Worm (Caenorhabditis elegans): ENCODE measurements around the gene Y73F8A.32.

The Y73F8A.32 gene

DNA sequence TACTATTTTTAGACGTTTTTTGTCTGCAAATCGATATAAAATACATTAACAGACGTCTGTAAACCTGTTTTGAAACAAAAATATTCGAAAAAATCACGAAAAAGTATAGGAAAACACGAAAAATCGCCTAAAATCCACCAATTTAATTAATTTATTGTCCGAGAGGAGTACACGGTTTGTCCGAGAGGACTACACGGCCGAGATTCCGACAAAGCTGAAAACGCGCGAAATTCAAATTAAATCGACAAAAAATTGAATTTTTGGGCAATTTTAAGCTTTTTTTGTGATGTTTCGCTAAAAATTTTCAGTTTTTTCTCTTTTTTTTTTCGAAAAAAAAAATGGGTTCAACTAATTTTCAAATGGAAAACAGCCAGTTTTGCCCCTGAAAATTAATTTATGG, 5.2 kb upstream of the Y73F8A.32 start (continued):
- TF ChIP-seq lim-6 (tag; optimal IDR thresholded peaks at IDR 0.05) (peak; percentile 20), ceh-30 (tag; optimal IDR thresholded peaks at IDR 0.05) (no peak), pax-1 (tag; optimal IDR thresholded peaks at IDR 0.05) (no peak), fkh-10 (GFP tag; optimal IDR thresholded peaks at IDR 0.05) (no peak), unc-55 (GFP tag; optimal IDR thresholded peaks at IDR 0.05) (no peak), nfya-1 (tag; optimal IDR thresholded peaks at IDR 0.05) (no peak), hlh-30 (tag; optimal IDR thresholded peaks at IDR 0.05; ENCODE audit: insufficient read depth) (no peak), odd-2 (tag; optimal IDR thresholded peaks at IDR 0.05) (no peak), sox-2 (GFP tag; IDR thresholded peaks at IDR 0.05) (no peak), ets-4 (tag; optimal IDR thresholded peaks at IDR 0.05) (peak; percentile 67), pqm-1 (tag; optimal IDR thresholded peaks at IDR 0.05) (no peak), K09A11.1 (tag; optimal IDR thresholded peaks at IDR 0.05; ENCODE audit: insufficient read depth) (no peak), pha-2 (tag; optimal IDR thresholded peaks at IDR 0.05) (no peak), eyg-1 (tag; optimal IDR thresholded peaks at IDR 0.05) (no peak), nhr-11 (tag; optimal IDR thresholded peaks at IDR 0.05) (no peak), unc-42 (tag; optimal IDR thresholded peaks at IDR 0.05) (peak; percentile 32), che-1 (tag; optimal IDR thresholded peaks at IDR 0.05) (no peak), npax-4 (tag; optimal IDR thresholded peaks at IDR 0.05) (no peak), tbx-2 (tag; optimal IDR thresholded peaks at IDR 0.05) (peak; percentile 64), C08G9.2 (tag; optimal IDR thresholded peaks at IDR 0.05) (peak; percentile 87), ceh-18 (tag; optimal IDR thresholded peaks at IDR 0.05) (no peak), elt-2 (tag; optimal IDR thresholded peaks at IDR 0.05) (no peak)

DNA sequence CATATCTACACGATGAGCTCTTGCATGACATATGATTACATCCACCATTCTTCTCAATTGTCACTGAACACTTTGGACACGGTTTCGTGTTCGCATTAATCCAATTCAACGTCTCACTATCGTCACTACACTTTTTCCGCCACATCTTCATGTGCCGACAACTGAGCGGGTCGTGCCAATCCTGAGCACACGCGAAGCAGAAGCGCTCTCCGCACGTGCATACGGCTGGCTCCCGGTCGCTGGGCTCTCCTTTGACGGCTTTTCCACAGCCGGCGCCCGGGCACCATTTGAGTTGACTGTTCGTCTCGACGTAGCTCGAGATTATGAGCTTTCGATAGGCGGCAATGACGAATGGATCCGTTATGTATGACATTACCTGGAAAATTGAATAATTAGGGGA, 4.5 kb upstream of the Y73F8A.32 start:
- no peak for TF ChIP-seq ceh-6 (GFP tag; optimal IDR thresholded peaks at IDR 0.05)
- no peak for TF ChIP-seq tbx-7 (tag; optimal IDR thresholded peaks at IDR 0.05)
- no peak for TF ChIP-seq gmeb-2 (tag; optimal IDR thresholded peaks at IDR 0.05)
- TF ChIP-seq ets-4 (tag; optimal IDR thresholded peaks at IDR 0.05): no peak
- TF ChIP-seq pha-2 (tag; optimal IDR thresholded peaks at IDR 0.05): no peak

DNA sequence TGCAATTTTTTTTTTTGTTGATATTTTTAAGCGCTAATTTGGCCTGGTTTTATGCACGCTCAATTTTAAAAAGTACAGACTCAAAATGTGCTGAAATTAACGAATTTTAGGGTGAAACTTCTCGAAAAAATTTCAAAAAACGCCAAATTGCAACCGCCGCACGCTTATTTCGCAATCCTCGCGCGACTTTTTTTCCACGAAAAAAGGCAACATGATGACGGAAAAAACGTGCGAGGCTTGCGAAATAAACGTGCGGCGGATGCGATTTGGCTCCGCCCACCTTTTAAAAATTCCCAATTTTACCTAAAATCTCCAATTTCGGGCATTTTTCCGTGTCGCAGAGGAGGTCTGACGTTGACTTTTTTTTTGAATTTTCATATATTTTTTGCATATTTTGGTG, 3.7 kb upstream of the Y73F8A.32 start:
- no peak for TF ChIP-seq T23F11.4 (GFP tag; optimal IDR thresholded peaks at IDR 0.05)
- no peak for TF ChIP-seq hlh-15 (tag; optimal IDR thresholded peaks at IDR 0.05)
- TF ChIP-seq npax-4 (tag; optimal IDR thresholded peaks at IDR 0.05): no peak
- TF ChIP-seq ceh-9 (tag; optimal IDR thresholded peaks at IDR 0.05): no peak
- TF ChIP-seq pag-3 (tag; optimal IDR thresholded peaks at IDR 0.05; ENCODE audit: borderline replicate concordance): no peak
- no peak for TF ChIP-seq ceh-6 (GFP tag; optimal IDR thresholded peaks at IDR 0.05)
- no peak for TF ChIP-seq ceh-2 (tag; optimal IDR thresholded peaks at IDR 0.05)
- no peak for TF ChIP-seq pax-1 (tag; optimal IDR thresholded peaks at IDR 0.05)
- TF ChIP-seq hlh-6 (tag; optimal IDR thresholded peaks at IDR 0.05): no peak
- TF ChIP-seq gmeb-2 (tag; optimal IDR thresholded peaks at IDR 0.05): no peak
- no peak for TF ChIP-seq elt-2 (tag; optimal IDR thresholded peaks at IDR 0.05)
- no peak for TF ChIP-seq unc-42 (tag; optimal IDR thresholded peaks at IDR 0.05)
- no peak for TF ChIP-seq pqm-1 (tag; optimal IDR thresholded peaks at IDR 0.05)
- TF ChIP-seq sox-2 (GFP tag; IDR thresholded peaks at IDR 0.05): no peak

DNA sequence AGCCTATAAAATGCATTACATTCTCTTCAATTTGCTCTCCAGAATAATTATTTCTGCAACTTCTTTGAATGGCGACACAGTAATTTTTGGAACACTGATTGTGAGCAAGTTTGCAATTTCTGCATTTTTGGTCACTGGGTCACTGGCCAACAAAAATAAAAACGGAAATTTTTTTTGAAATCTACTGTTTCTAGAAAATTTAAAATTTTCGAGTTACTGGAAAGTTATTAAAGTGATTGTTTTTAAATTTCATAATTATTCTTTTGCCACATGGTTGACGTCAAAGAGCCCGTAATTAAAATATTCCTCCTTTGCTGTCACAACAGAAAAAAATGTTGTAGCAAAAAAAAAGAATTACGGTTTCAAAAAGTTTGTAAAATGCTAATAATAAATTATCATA, 2.5 kb upstream of the Y73F8A.32 start:
- no peak for TF ChIP-seq zip-5 (tag; optimal IDR thresholded peaks at IDR 0.05)
- TF ChIP-seq sdc-2 (tag; optimal IDR thresholded peaks at IDR 0.05): no peak

DNA sequence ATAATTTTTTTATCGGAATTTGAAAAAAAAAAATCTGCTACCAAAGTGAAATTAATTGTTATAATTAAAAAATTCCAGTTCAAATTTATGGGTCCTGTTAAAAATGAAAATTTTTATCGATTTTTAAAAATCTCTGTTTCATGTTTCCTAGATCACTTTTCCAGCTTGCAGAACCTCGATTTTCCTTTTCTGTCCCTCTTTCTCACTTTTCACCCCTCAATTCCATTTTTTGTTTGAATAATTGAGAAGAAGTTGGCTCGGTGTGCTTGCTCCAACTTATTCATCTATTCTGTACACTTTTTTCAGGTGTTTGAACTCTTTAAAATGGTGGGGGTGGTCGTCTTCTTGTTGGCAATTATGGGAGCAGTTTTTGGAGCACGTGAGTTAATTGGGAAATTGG, 24.0 kb downstream of the Y73F8A.32 start, which contains the start of gene acr-24:
Gene acr-24 (plus strand): TSS at position 301 of the 400 bp plus-strand sequence.
- TF ChIP-seq hlh-30 (tag; optimal IDR thresholded peaks at IDR 0.05; ENCODE audit: insufficient read depth): no peak
- no peak for TF ChIP-seq odd-2 (tag; optimal IDR thresholded peaks at IDR 0.05)

DNA sequence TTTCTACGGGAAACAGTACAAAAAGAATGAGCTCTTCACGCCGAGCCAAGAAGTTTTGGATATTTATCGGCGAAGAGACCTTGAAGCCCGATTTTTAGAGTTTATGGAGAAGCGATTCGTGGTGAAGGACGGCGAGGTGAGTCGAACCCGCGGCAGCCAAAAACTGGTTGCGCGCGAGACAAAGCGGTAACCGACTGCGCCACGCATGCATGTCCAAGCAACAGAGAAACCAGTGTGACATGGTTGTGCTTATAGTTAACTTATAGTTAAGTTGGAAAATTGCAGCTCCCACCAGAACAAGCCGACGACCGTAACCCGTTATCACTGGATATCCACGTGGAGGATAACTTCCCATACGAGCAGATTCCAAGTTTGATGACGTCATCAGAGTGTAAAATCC, 44.9 kb downstream of the Y73F8A.32 start:
- TF ChIP-seq syd-9 (tag; optimal IDR thresholded peaks at IDR 0.05) (no peak), Y22D7AL.16 (tag; optimal IDR thresholded peaks at IDR 0.05) (no peak), lim-6 (tag; optimal IDR thresholded peaks at IDR 0.05) (no peak), ceh-19 (GFP tag; optimal IDR thresholded peaks at IDR 0.05) (no peak)
